Worm (Caenorhabditis elegans) whole organism, L3 larva: ENCODE measurements around the gene dhhc-8.

Experiments
- elt-1 ChIP-seq: fragments of 150-350 bp; optimal IDR thresholded peaks from 2 replicates; lab custom pipeline; 2014; ENCODE audit warnings: missing biosample characterization, missing genetic modification characterization
- pha-4 ChIP-seq: fragments of 150-350 bp; optimal IDR thresholded peaks from 2 replicates; lab custom pipeline; 2014; ENCODE audit warnings: missing biosample characterization, missing genetic modification reagents, missing genetic modification characterization

DNA sequence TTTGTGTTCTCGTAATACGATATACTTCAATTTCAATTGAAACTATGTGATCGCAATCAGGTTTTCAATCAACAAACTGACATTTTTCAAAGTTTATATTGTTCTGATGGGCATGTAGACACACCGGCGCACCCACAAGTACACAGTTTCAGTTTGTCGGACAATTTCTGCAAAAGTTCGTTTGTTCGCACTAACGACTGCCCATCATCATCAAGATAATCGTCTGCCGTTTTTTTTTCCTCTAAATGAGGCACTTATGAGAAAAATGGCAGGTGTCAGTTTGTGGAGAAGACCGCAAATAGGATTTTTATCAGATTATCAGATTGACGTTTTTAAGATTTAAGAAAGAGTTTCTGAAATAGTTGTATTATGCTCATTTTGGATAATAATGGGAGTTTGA is 40.6 kb upstream of the dhhc-8 start:
- TF ChIP-seq pha-4 (tag; lab: Kevin White, UChicago) (no peak), elt-1 (no peak)
